Fruit fly (Drosophila melanogaster) whole organism, embryonic: ENCODE results near the gene CG32260.
A peak's percentile ranks its signal among the peaks of the same experiment; 100 is the strongest.

Experiments
- Atf-2 ChIP-seq: fragments of 200-800 bp; sonication (Bioruptor generic); optimal IDR thresholded peaks from 2 replicates; lab custom pipeline; 2016; ENCODE audit warnings: missing biosample characterization, missing genetic modification characterization
- Bdp1 ChIP-seq: fragments of 200-800 bp; sonication (Bioruptor generic); optimal IDR thresholded peaks from 3 replicates; lab custom pipeline; 2016; ENCODE audit warnings: missing biosample characterization, missing genetic modification characterization
- CG10366 ChIP-seq: fragments of 200-800 bp; sonication (Bioruptor generic); IDR thresholded peaks from 2 replicates; pipeline ENCODE4 v1.3.6; 2022; ENCODE audit warnings: missing biosample characterization, missing genetic modification characterization
- CG10462 ChIP-seq: fragments of 200-800 bp; sonication (Bioruptor generic); optimal IDR thresholded peaks from 2 replicates; lab custom pipeline; 2016; ENCODE audit warnings: missing biosample characterization, missing genetic modification characterization
- CG11247 ChIP-seq: fragments of 200-800 bp; sonication (Bioruptor generic); IDR thresholded peaks from 2 replicates; pipeline ENCODE4 v1.3.6; 2022; ENCODE audit warnings: missing biosample characterization, missing genetic modification characterization
- CG13424 ChIP-seq: fragments of 200-800 bp; sonication (Bioruptor generic); optimal IDR thresholded peaks from 2 replicates; lab custom pipeline; 2019; ENCODE audit warnings: missing biosample characterization, mild to moderate bottlenecking, missing genetic modification characterization, moderate library complexity
- CG15479 ChIP-seq: fragments of 200-800 bp; sonication (Bioruptor generic); optimal IDR thresholded peaks from 3 replicates; lab custom pipeline; 2019; ENCODE audit warnings: missing biosample characterization, mild to moderate bottlenecking, missing genetic modification characterization, moderate library complexity
- CG15601 ChIP-seq: fragments of 200-800 bp; sonication (Bioruptor generic); optimal IDR thresholded peaks from 3 replicates; lab custom pipeline; 2019; ENCODE audit warnings: missing biosample characterization, mild to moderate bottlenecking, missing genetic modification characterization, moderate library complexity
- CG17385 ChIP-seq: fragments of 200-800 bp; sonication (Bioruptor generic); optimal IDR thresholded peaks from 3 replicates; lab custom pipeline; 2018; ENCODE audit warnings: missing biosample characterization, mild to moderate bottlenecking, missing genetic modification characterization
- CG30403 ChIP-seq: fragments of 200-800 bp; sonication (Bioruptor generic); optimal IDR thresholded peaks from 3 replicates; lab custom pipeline; 2016; ENCODE audit warnings: missing biosample characterization, missing genetic modification characterization
- CG31224 ChIP-seq: fragments of 200-800 bp; sonication (Bioruptor generic); IDR thresholded peaks from 2 replicates; pipeline ENCODE4 v1.3.6; 2022; ENCODE audit warnings: missing biosample characterization, missing genetic modification characterization
- CG4617 ChIP-seq: fragments of 200-800 bp; sonication (Bioruptor generic); optimal IDR thresholded peaks from 3 replicates; lab custom pipeline; 2016; ENCODE audit warnings: missing biosample characterization, missing genetic modification characterization, borderline replicate concordance
- CG5953 ChIP-seq: fragments of 200-800 bp; sonication (Bioruptor generic); IDR thresholded peaks from 2 replicates; pipeline ENCODE4 v1.3.6; 2022; ENCODE audit warnings: missing biosample characterization, missing genetic modification characterization
- CG7271 ChIP-seq: fragments of 200-800 bp; sonication (Bioruptor generic); optimal IDR thresholded peaks from 2 replicates; lab custom pipeline; 2018; ENCODE audit warnings: missing biosample characterization, mild to moderate bottlenecking, missing genetic modification characterization, moderate library complexity
- CG7786 ChIP-seq: fragments of 200-800 bp; sonication (Bioruptor generic); optimal IDR thresholded peaks from 2 replicates; lab custom pipeline; 2016; ENCODE audit warnings: missing biosample characterization, missing genetic modification characterization
- CG9215 ChIP-seq: fragments of 200-800 bp; sonication (Bioruptor generic); IDR thresholded peaks from 2 replicates; pipeline ENCODE4 v1.3.6; 2022; ENCODE audit warnings: missing biosample characterization, missing genetic modification characterization
- D19B ChIP-seq: fragments of 200-800 bp; sonication (Bioruptor generic); optimal IDR thresholded peaks from 2 replicates; lab custom pipeline; 2017; ENCODE audit warnings: missing biosample characterization, mild to moderate bottlenecking, missing genetic modification characterization
- Dip3 ChIP-seq: fragments of 200-800 bp; sonication (Bioruptor generic); optimal IDR thresholded peaks from 3 replicates; lab custom pipeline; 2016; ENCODE audit warnings: missing biosample characterization, missing genetic modification characterization
- Doc2 ChIP-seq: fragments of 200-800 bp; sonication (Bioruptor generic); IDR thresholded peaks from 2 replicates; pipeline ENCODE4 v1.3.6; 2022; ENCODE audit warnings: missing biosample characterization, missing genetic modification characterization
- H2.0 ChIP-seq: fragments of 200-800 bp; sonication (Bioruptor generic); IDR thresholded peaks from 2 replicates; pipeline ENCODE4 v1.3.6; 2022; ENCODE audit warnings: missing biosample characterization, missing genetic modification characterization
- HmgZ ChIP-seq: fragments of 200-800 bp; sonication (Bioruptor generic); optimal IDR thresholded peaks from 2 replicates; lab custom pipeline; 2018; ENCODE audit warnings: missing biosample characterization, mild to moderate bottlenecking, missing genetic modification characterization
- Mes4 ChIP-seq: fragments of 200-800 bp; sonication (Bioruptor generic); optimal IDR thresholded peaks from 2 replicates; lab custom pipeline; 2016; ENCODE audit warnings: missing biosample characterization, missing genetic modification characterization
- Mrtf ChIP-seq: fragments of 200-800 bp; sonication (Bioruptor generic); IDR thresholded peaks from 3 replicates; pipeline ENCODE4 v1.3.6; 2022; ENCODE audit warnings: missing biosample characterization, missing genetic modification characterization
- Side ChIP-seq: fragments of 200-800 bp; sonication (Bioruptor generic); optimal IDR thresholded peaks from 2 replicates; lab custom pipeline; 2016; ENCODE audit warnings: missing biosample characterization, missing genetic modification characterization
- ab ChIP-seq: fragments of 200-800 bp; sonication (Bioruptor generic); optimal IDR thresholded peaks from 2 replicates; lab custom pipeline; 2016; ENCODE audit warnings: missing biosample characterization, missing genetic modification characterization
- ash1 ChIP-seq: fragments of 200-800 bp; sonication (Bioruptor generic); optimal IDR thresholded peaks from 2 replicates; lab custom pipeline; 2018; ENCODE audit warnings: missing biosample characterization, mild to moderate bottlenecking, missing genetic modification characterization
- bsh ChIP-seq, 2 experiments: fragments of 200-800 bp; sonication (Bioruptor generic); optimal IDR thresholded peaks; 2 replicates each; lab custom pipeline; 2017 to 2018; ENCODE audit warnings: mild to moderate bottlenecking in 2 of 2, missing biosample characterization in 2 of 2, missing genetic modification characterization in 2 of 2, moderate library complexity in 1 of 2
- cg ChIP-seq: fragments of 200-800 bp; sonication (Bioruptor generic); optimal IDR thresholded peaks from 3 replicates; lab custom pipeline; 2019; ENCODE audit warnings: missing biosample characterization, mild to moderate bottlenecking, missing genetic modification characterization, moderate library complexity
- dimm ChIP-seq: fragments of 200-800 bp; sonication (Bioruptor generic); IDR thresholded peaks from 2 replicates; pipeline ENCODE4 v1.3.6; 2022; ENCODE audit warnings: missing biosample characterization, missing genetic modification characterization
- dmrt99B ChIP-seq: fragments of 200-800 bp; sonication (Bioruptor generic); optimal IDR thresholded peaks from 2 replicates; lab custom pipeline; 2018; ENCODE audit warnings: missing biosample characterization, mild to moderate bottlenecking, missing genetic modification characterization, moderate library complexity
- dysf ChIP-seq: fragments of 200-800 bp; sonication (Bioruptor generic); IDR thresholded peaks from 3 replicates; pipeline ENCODE4 v1.3.6; 2022; ENCODE audit warnings: missing biosample characterization, missing genetic modification characterization
- fd3F ChIP-seq: fragments of 200-800 bp; sonication (Bioruptor generic); optimal IDR thresholded peaks from 2 replicates; lab custom pipeline; 2018; ENCODE audit warnings: missing biosample characterization, mild to moderate bottlenecking, missing genetic modification characterization, moderate library complexity
- grau ChIP-seq: fragments of 200-800 bp; optimal IDR thresholded peaks from 3 replicates; lab custom pipeline; 2019; ENCODE audit warnings: missing biosample characterization, mild to moderate bottlenecking, missing genetic modification characterization, moderate library complexity
- gt ChIP-seq: fragments of 200-800 bp; sonication (Bioruptor generic); IDR thresholded peaks from 2 replicates; pipeline ENCODE4 v1.3.6; 2022; ENCODE audit warnings: missing biosample characterization, missing genetic modification characterization
- lmd ChIP-seq: fragments of 200-800 bp; sonication (Bioruptor generic); IDR thresholded peaks from 2 replicates; pipeline ENCODE4 v1.3.6; 2022; ENCODE audit warnings: missing biosample characterization, missing genetic modification characterization
- maf-S ChIP-seq: fragments of 200-800 bp; sonication (Bioruptor generic); optimal IDR thresholded peaks from 2 replicates; lab custom pipeline; 2016; ENCODE audit warnings: missing biosample characterization, missing genetic modification characterization
- onecut ChIP-seq: fragments of 200-800 bp; sonication (Bioruptor generic); IDR thresholded peaks from 2 replicates; pipeline ENCODE4 v1.3.6; 2022; ENCODE audit warnings: missing biosample characterization, missing genetic modification characterization
- phol ChIP-seq: fragments of 200-800 bp; sonication (Bioruptor generic); optimal IDR thresholded peaks from 3 replicates; lab custom pipeline; 2018; ENCODE audit warnings: missing biosample characterization, mild to moderate bottlenecking, missing genetic modification characterization, moderate library complexity
- pum ChIP-seq: fragments of 200-800 bp; sonication (Bioruptor generic); optimal IDR thresholded peaks from 2 replicates; lab custom pipeline; 2016; ENCODE audit warnings: missing biosample characterization, missing genetic modification characterization
- pzg ChIP-seq: fragments of 200-800 bp; sonication (Bioruptor generic); optimal IDR thresholded peaks from 3 replicates; lab custom pipeline; 2018; ENCODE audit warnings: missing biosample characterization, mild to moderate bottlenecking, missing genetic modification characterization, moderate library complexity
- ro ChIP-seq: fragments of 200-800 bp; sonication (Bioruptor generic); IDR thresholded peaks from 2 replicates; pipeline ENCODE4 v1.3.6; 2022; ENCODE audit warnings: missing biosample characterization, missing genetic modification characterization
- row ChIP-seq: fragments of 200-800 bp; sonication (Bioruptor generic); IDR thresholded peaks from 3 replicates; pipeline ENCODE4 v1.3.6; 2022; ENCODE audit warnings: missing biosample characterization, missing genetic modification characterization
- salm ChIP-seq: fragments of 200-800 bp; sonication (Bioruptor generic); optimal IDR thresholded peaks from 2 replicates; lab custom pipeline; 2018; ENCODE audit warnings: missing biosample characterization, mild to moderate bottlenecking, missing genetic modification characterization
- sd ChIP-seq: fragments of 200-800 bp; sonication (Bioruptor generic); optimal IDR thresholded peaks from 3 replicates; lab custom pipeline; 2018; ENCODE audit warnings: missing biosample characterization, mild to moderate bottlenecking, missing genetic modification characterization, moderate library complexity
- sens ChIP-seq: fragments of 200-800 bp; sonication (Bioruptor generic); peaks from one replicate; lab custom pipeline; 2016; ENCODE audit warnings: missing biosample characterization, missing genetic modification characterization
- shn ChIP-seq: fragments of 200-800 bp; sonication (Bioruptor generic); optimal IDR thresholded peaks from 3 replicates; lab custom pipeline; 2016; ENCODE audit warnings: missing biosample characterization, missing genetic modification characterization
- slbo ChIP-seq: fragments of 200-800 bp; sonication (Bioruptor generic); IDR thresholded peaks from 2 replicates; pipeline ENCODE4 v1.3.6; 2022; ENCODE audit warnings: missing biosample characterization, missing genetic modification characterization
- slp2 ChIP-seq: fragments of 200-800 bp; sonication (Bioruptor generic); optimal IDR thresholded peaks from 2 replicates; lab custom pipeline; 2016; ENCODE audit warnings: missing biosample characterization, missing genetic modification characterization
- sob ChIP-seq: fragments of 200-800 bp; sonication (Bioruptor generic); IDR thresholded peaks from 2 replicates; pipeline ENCODE4 v1.3.6; 2022; ENCODE audit warnings: missing biosample characterization, missing genetic modification characterization
- sug ChIP-seq: fragments of 200-800 bp; optimal IDR thresholded peaks from 2 replicates; lab custom pipeline; 2019; ENCODE audit warnings: missing biosample characterization, mild to moderate bottlenecking, missing genetic modification characterization, moderate library complexity
- tna ChIP-seq: fragments of 200-800 bp; sonication (Bioruptor generic); IDR thresholded peaks from 2 replicates; pipeline ENCODE4 v1.3.6; 2022; ENCODE audit warnings: missing biosample characterization, missing genetic modification characterization; ENCODE audit not compliant: partially characterized antibody
- trh ChIP-seq: fragments of 200-800 bp; sonication (Bioruptor generic); optimal IDR thresholded peaks from 2 replicates; lab custom pipeline; 2016; ENCODE audit warnings: missing biosample characterization, missing genetic modification characterization
- zfh1 ChIP-seq: fragments of 200-800 bp; sonication (Bioruptor generic); IDR thresholded peaks from 3 replicates; pipeline ENCODE4 v1.3.6; 2022; ENCODE audit warnings: missing biosample characterization, missing genetic modification characterization

Gene CG32260

DNA sequence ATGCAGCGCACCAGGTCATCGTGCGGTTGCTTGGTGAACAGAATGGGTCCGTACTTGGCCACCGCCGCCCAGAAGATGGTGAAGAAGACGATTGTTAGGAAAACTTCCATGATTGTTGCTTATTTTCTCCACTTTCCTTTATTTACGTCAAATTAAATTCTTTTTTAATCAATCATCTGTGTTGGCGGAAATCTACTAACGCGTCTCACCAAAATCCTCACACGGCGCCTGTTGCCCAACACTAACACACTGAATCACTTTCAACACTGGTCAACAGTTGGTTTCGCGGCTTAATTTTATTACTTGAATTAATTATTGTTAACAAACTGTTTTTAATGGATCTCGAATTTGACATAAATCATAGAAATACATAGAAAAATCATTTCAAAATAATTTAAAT lies 44.5 kb downstream of the CG32260 start, which contains the start of gene VhaM9.7-c (continued):
- TF ChIP-seq CG7786 (GFP tag; lab: Kevin White, UChicago) (peak; percentile 45), Bdp1 (GFP tag; lab: Kevin White, UChicago) (no peak), gt (GFP tag; lab: Robert Waterston, UW) (no peak), H2.0 (GFP tag; lab: Robert Waterston, UW) (no peak), cg (GFP tag; lab: Kevin White, UChicago) (no peak), lmd (peak; percentile 12; the same call in 1 of the 2 replicates), row (GFP tag; lab: Robert Waterston, UW) (0 out of 3 replicates have a peak, but pooled peaks have one; percentile 7), grau (tag; lab: Kevin White, UChicago) (peak; percentile 26), sob (peak; percentile 68), zfh1 (GFP tag; lab: Robert Waterston, UW) (0 out of 3 replicates have a peak, but pooled peaks have one; percentile 38), maf-S (peak; percentile 40), Side (peak; percentile 26), CG9215 (no peak), salm (no peak), phol (tag; lab: Kevin White, UChicago) (peak; percentile 39), HmgZ (tag; lab: Kevin White, UChicago) (peak; percentile 60), pum (GFP tag; lab: Kevin White, UChicago) (no peak), ab (GFP tag; lab: Kevin White, UChicago) (no peak), trh (GFP tag; lab: Kevin White, UChicago) (no peak), sd (peak; percentile 42), fd3F (GFP tag; lab: Kevin White, UChicago) (no peak), bsh (GFP tag; optimal IDR thresholded peaks at IDR 0.05; lab: Kevin White, UChicago) (no peak), tna (GFP tag; lab: Robert Waterston, UW) (no peak), CG4617 (peak; percentile 81), CG7271 (tag; lab: Kevin White, UChicago) (no peak), CG10366 (no peak), shn (GFP tag; lab: Kevin White, UChicago) (peak; percentile 40), dimm (no peak), ash1 (GFP tag; lab: Kevin White, UChicago) (no peak), dmrt99B (tag; lab: Kevin White, UChicago) (no peak), sug (tag; lab: Kevin White, UChicago) (peak; percentile 26), CG15479 (GFP tag; lab: Kevin White, UChicago) (no peak), onecut (peak; percentile 54; the same call in 1 of the 2 replicates), Atf-2 (GFP tag; lab: Kevin White, UChicago) (no peak), Doc2 (no peak), slbo (GFP tag; lab: Robert Waterston, UW) (peak; percentile 53; the same call in 1 of the 2 replicates), D19B (no peak), sens (GFP tag; lab: Kevin White, UChicago) (peak; percentile 78), dysf (GFP tag; lab: Robert Waterston, UW) (no peak), slp2 (GFP tag; lab: Kevin White, UChicago) (no peak), CG13424 (tag; lab: Kevin White, UChicago) (no peak), CG10462 (no peak), CG30403 (GFP tag; lab: Kevin White, UChicago) (peak; percentile 47), CG31224 (GFP tag; lab: Robert Waterston, UW) (no peak), CG17385 (peak; percentile 56), CG15601 (tag; lab: Kevin White, UChicago) (peak; percentile 9), ro (no peak), CG11247 (GFP tag; lab: Robert Waterston, UW) (no peak), CG5953 (GFP tag; lab: Robert Waterston, UW) (no peak), Dip3 (GFP tag; lab: Kevin White, UChicago) (peak; percentile 8), Mrtf (no peak), Mes4 (GFP tag; lab: Kevin White, UChicago) (no peak), pzg (GFP tag; lab: Kevin White, UChicago) (peak; percentile 69)
